Worm (Caenorhabditis elegans): Measurements from ENCODE around the gene zmp-6.

Gene zmp-6

ce11 chrIII:7263028-7263427 lies 15.4 kb upstream of the zmp-6 start:
- TF ChIP-seq unc-62 (GFP tag; optimal IDR thresholded peaks at IDR 0.05): no peak

- TF ChIP-seq unc-62 (GFP tag; optimal IDR thresholded peaks at IDR 0.05): no peak
These were observed 15.0 kb upstream of the zmp-6 start for ce11 chrIII:7262592-7262991.

- TF ChIP-seq unc-62 (GFP tag; optimal IDR thresholded peaks at IDR 0.05): no peak
These were observed 11.3 kb upstream of the zmp-6 start, which contains the start of gene B0361.4 for ce11 chrIII:7258931-7259330. Gene B0361.4, plus strand, starts transcription at chrIII:7258991.

- TF ChIP-seq unc-62 (GFP tag; optimal IDR thresholded peaks at IDR 0.05): no peak
These were observed 6.0 kb upstream of the zmp-6 start for ce11 chrIII:7253669-7254068.

ce11 chrIII:7246389-7246788 lies 1.3 kb downstream of the zmp-6 start:
- TF ChIP-seq unc-62 (GFP tag; optimal IDR thresholded peaks at IDR 0.05): no peak

- no peak for TF ChIP-seq unc-62 (GFP tag; optimal IDR thresholded peaks at IDR 0.05)
These were observed 4.7 kb downstream of the zmp-6 start, which contains the start of gene osm-10 for ce11 chrIII:7242988-7243387. Gene osm-10, plus strand, starts transcription at chrIII:7243280.

- TF ChIP-seq unc-62 (GFP tag; optimal IDR thresholded peaks at IDR 0.05): no peak
These were observed 6.6 kb downstream of the zmp-6 start, which contains the start of gene ztf-31 for ce11 chrIII:7241065-7241464. Gene ztf-31, plus strand, starts transcription at chrIII:7241365.

ce11 chrIII:7239416-7239815 lies 8.2 kb downstream of the zmp-6 start:
- no peak for TF ChIP-seq unc-62 (GFP tag; optimal IDR thresholded peaks at IDR 0.05)

- no peak for TF ChIP-seq unc-62 (GFP tag; optimal IDR thresholded peaks at IDR 0.05)
These were observed 8.9 kb downstream of the zmp-6 start, which contains the start of gene pars-1 for ce11 chrIII:7238727-7239126. Gene pars-1, plus strand, starts transcription at chrIII:7239027.

- no peak for TF ChIP-seq unc-62 (GFP tag; optimal IDR thresholded peaks at IDR 0.05)
These were observed 13.5 kb downstream of the zmp-6 start, which contains the start of gene ndus-8 for ce11 chrIII:7234148-7234547. Gene ndus-8, minus strand, starts transcription at chrIII:7234202.

- no peak for TF ChIP-seq unc-62 (GFP tag; optimal IDR thresholded peaks at IDR 0.05)
These were observed 14.9 kb downstream of the zmp-6 start, which contains the start of gene adr-2 for ce11 chrIII:7232782-7233181. Gene adr-2, minus strand, starts transcription at chrIII:7232882.

- TF ChIP-seq unc-62 (GFP tag; optimal IDR thresholded peaks at IDR 0.05): no peak
These were observed 16.8 kb downstream of the zmp-6 start, which contains the start of gene R151.10 for ce11 chrIII:7230841-7231240. Gene R151.10, minus strand, starts transcription at chrIII:7230941.

- no peak for TF ChIP-seq unc-62 (GFP tag; optimal IDR thresholded peaks at IDR 0.05)
These were observed 18.0 kb downstream of the zmp-6 start, which contains the start of gene R151.8 for ce11 chrIII:7229687-7230086. Gene R151.8, minus strand, starts transcription at chrIII:7229787.

ce11 chrIII:7226607-7227006 lies 21.0 kb downstream of the zmp-6 start, which contains the start of gene hsp-75:
Gene hsp-75, minus strand, starts transcription at chrIII:7226707.
- no peak for TF ChIP-seq unc-62 (GFP tag; optimal IDR thresholded peaks at IDR 0.05)

- no peak for TF ChIP-seq unc-62 (GFP tag; optimal IDR thresholded peaks at IDR 0.05)
These were observed 24.6 kb downstream of the zmp-6 start, which contains the start of gene der-2 for ce11 chrIII:7223029-7223428. Gene der-2, minus strand, starts transcription at chrIII:7223129.

ce11 chrIII:7221103-7221502 lies 26.5 kb downstream of the zmp-6 start:
- no peak for TF ChIP-seq unc-62 (GFP tag; optimal IDR thresholded peaks at IDR 0.05)

ce11 chrIII:7216924-7217521 lies 30.6 kb downstream of the zmp-6 start:
- no peak for TF ChIP-seq unc-62 (GFP tag; optimal IDR thresholded peaks at IDR 0.05)

All from whole organism, dauer.